Fruit fly (Drosophila melanogaster) whole organism: Measurements from ENCODE around the gene oc.

Source experiments
- CG8478 ChIP-seq: fragments of >200 bp; optimal IDR thresholded peaks from 2 replicates; lab custom pipeline; 2018; ENCODE audit warnings: inconsistent platforms
- Dll ChIP-seq: fragments of >200 bp; optimal IDR thresholded peaks from 2 replicates; lab custom pipeline; 2017
- EcR ChIP-seq, 2 experiments: fragments of >200 bp; optimal IDR thresholded peaks; 2 replicates each; lab custom pipeline; 2017; ENCODE audit warnings: missing biosample characterization in 2 of 2, missing genetic modification characterization in 2 of 2, missing genetic modification reagents in 2 of 2
- pan ChIP-seq: fragments of >200 bp; optimal IDR thresholded peaks from 2 replicates; lab custom pipeline; 2017
- psq ChIP-seq: fragments of >200 bp; optimal IDR thresholded peaks from 2 replicates; lab custom pipeline; 2017

DNA sequence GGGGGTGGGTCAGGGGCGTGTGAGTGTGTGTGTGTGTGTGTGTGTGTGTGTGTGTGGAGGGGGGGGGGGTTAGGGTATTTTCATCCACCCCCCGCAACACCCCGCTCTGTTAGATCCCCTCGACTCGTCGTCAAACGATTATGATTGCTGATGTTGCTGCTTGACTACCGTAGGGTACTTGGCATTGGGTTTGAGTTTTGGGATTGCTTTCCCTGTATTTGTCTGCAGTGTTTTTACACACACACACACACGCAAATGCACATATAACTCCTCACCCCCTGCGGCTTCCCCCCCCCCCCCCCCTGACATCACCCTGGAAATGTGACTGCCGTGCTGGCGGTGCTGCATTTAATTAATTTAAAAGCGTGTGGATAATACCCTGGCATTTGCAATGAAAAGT, 28.1 kb downstream of the oc start:
- TF ChIP-seq psq (lab: Kevin White, UChicago) (no peak), EcR (GFP tag; optimal IDR thresholded peaks at IDR 0.05; lab: Kevin White, UChicago) (no peak), CG8478 (lab: Kevin White, UChicago) (no peak), Dll (lab: Kevin White, UChicago) (no peak), pan (lab: Kevin White, UChicago) (no peak)
